Fruit fly (Drosophila melanogaster) whole organism, embryonic: ENCODE results near the gene CG7766.

ENCODE experiments used
- Atf3 ChIP-seq: fragments of 200-800 bp; sonication (Bioruptor generic); optimal IDR thresholded peaks from 3 replicates; lab custom pipeline; 2016; ENCODE audit warnings: missing biosample characterization, missing genetic modification characterization
- BEAF-32 ChIP-seq: fragments of 200-800 bp; sonication (Bioruptor generic); optimal IDR thresholded peaks from 3 replicates; lab custom pipeline; 2017; ENCODE audit warnings: missing biosample characterization, missing genetic modification characterization, mild to moderate bottlenecking, moderate library complexity, missing genetic modification reagents
- Bteb2 ChIP-seq: fragments of 200-800 bp; sonication (Bioruptor generic); optimal IDR thresholded peaks from 2 replicates; lab custom pipeline; 2016; ENCODE audit warnings: missing biosample characterization, missing genetic modification characterization
- CG10267 ChIP-seq: fragments of 200-800 bp; sonication (Bioruptor generic); optimal IDR thresholded peaks from 2 replicates; lab custom pipeline; 2018; ENCODE audit warnings: missing biosample characterization, mild to moderate bottlenecking, missing genetic modification characterization, moderate library complexity
- CG10274 ChIP-seq: fragments of 200-800 bp; sonication (Bioruptor generic); optimal IDR thresholded peaks from 3 replicates; lab custom pipeline; 2017; ENCODE audit warnings: missing biosample characterization, mild to moderate bottlenecking, missing genetic modification characterization
- CG10366 ChIP-seq: fragments of 200-800 bp; sonication (Bioruptor generic); IDR thresholded peaks from 2 replicates; pipeline ENCODE4 v1.3.6; 2022; ENCODE audit warnings: missing biosample characterization, missing genetic modification characterization
- CG10565 ChIP-seq: fragments of 200-800 bp; sonication (Bioruptor generic); optimal IDR thresholded peaks from 3 replicates; lab custom pipeline; 2016; ENCODE audit warnings: missing biosample characterization, mild to moderate bottlenecking, missing genetic modification characterization
- CG14441 ChIP-seq: fragments of 200-800 bp; sonication (Bioruptor generic); IDR thresholded peaks from 2 replicates; pipeline ENCODE4 v1.3.6; 2022; ENCODE audit warnings: missing biosample characterization, missing genetic modification characterization
- CG14965 ChIP-seq: fragments of 200-800 bp; sonication (Bioruptor generic); optimal IDR thresholded peaks from 2 replicates; lab custom pipeline; 2016; ENCODE audit warnings: missing biosample characterization, missing genetic modification characterization, borderline replicate concordance
- CG15011 ChIP-seq: fragments of 200-800 bp; sonication (Bioruptor generic); optimal IDR thresholded peaks from 3 replicates; lab custom pipeline; 2018; ENCODE audit warnings: missing biosample characterization, mild to moderate bottlenecking, missing genetic modification characterization
- CG1602 ChIP-seq: fragments of 200-800 bp; sonication (Bioruptor generic); optimal IDR thresholded peaks from 3 replicates; lab custom pipeline; 2016; ENCODE audit warnings: missing biosample characterization, missing genetic modification characterization
- CG16863 ChIP-seq: fragments of 200-800 bp; sonication (Bioruptor generic); optimal IDR thresholded peaks from 3 replicates; lab custom pipeline; 2016; ENCODE audit warnings: missing biosample characterization, missing genetic modification characterization
- CG1792 ChIP-seq: fragments of 200-800 bp; sonication (Bioruptor generic); optimal IDR thresholded peaks from 2 replicates; lab custom pipeline; 2016; ENCODE audit warnings: missing biosample characterization, missing genetic modification characterization
- CG18599 ChIP-seq: fragments of 200-800 bp; sonication (Bioruptor generic); optimal IDR thresholded peaks from 3 replicates; lab custom pipeline; 2017; ENCODE audit warnings: missing biosample characterization, missing genetic modification characterization, mild to moderate bottlenecking, moderate library complexity, missing genetic modification reagents
- CG2129 ChIP-seq: fragments of 200-800 bp; sonication (Bioruptor generic); IDR thresholded peaks from 2 replicates; pipeline ENCODE4 v1.3.6; 2022; ENCODE audit warnings: missing biosample characterization, missing genetic modification characterization; ENCODE audit not compliant: partially characterized antibody
- CG2712 ChIP-seq: fragments of 200-800 bp; optimal IDR thresholded peaks from 3 replicates; lab custom pipeline; 2019; ENCODE audit warnings: missing biosample characterization, mild to moderate bottlenecking, missing genetic modification characterization, moderate library complexity
- CG2889 ChIP-seq: fragments of 200-800 bp; sonication (Bioruptor generic); IDR thresholded peaks from 3 replicates; pipeline ENCODE4 v1.3.6; 2022; ENCODE audit warnings: missing biosample characterization, missing genetic modification characterization
- CG31224 ChIP-seq: fragments of 200-800 bp; sonication (Bioruptor generic); IDR thresholded peaks from 2 replicates; pipeline ENCODE4 v1.3.6; 2022; ENCODE audit warnings: missing biosample characterization, missing genetic modification characterization
- CG34422 ChIP-seq: fragments of 200-800 bp; sonication (Bioruptor generic); IDR thresholded peaks from 3 replicates; pipeline ENCODE4 v1.3.6; 2022; ENCODE audit warnings: missing biosample characterization, missing genetic modification characterization
- CG4282 ChIP-seq: fragments of 200-800 bp; sonication (Bioruptor generic); optimal IDR thresholded peaks from 2 replicates; lab custom pipeline; 2016; ENCODE audit warnings: missing biosample characterization, missing genetic modification characterization
- CG43689 ChIP-seq: fragments of 200-800 bp; sonication (Bioruptor generic); IDR thresholded peaks from 2 replicates; pipeline ENCODE4 v1.3.6; 2022; ENCODE audit warnings: missing biosample characterization, missing genetic modification characterization
- CG6175 ChIP-seq: fragments of 200-800 bp; sonication (Bioruptor generic); IDR thresholded peaks from 3 replicates; pipeline ENCODE4 v1.3.6; 2022; ENCODE audit warnings: missing biosample characterization, missing genetic modification characterization
- CG6683 ChIP-seq: fragments of 200-800 bp; sonication (Bioruptor generic); optimal IDR thresholded peaks from 2 replicates; lab custom pipeline; 2017; ENCODE audit warnings: missing biosample characterization, mild to moderate bottlenecking, missing genetic modification characterization, missing genetic modification reagents
- CG6813 ChIP-seq: fragments of 200-800 bp; sonication (Bioruptor generic); optimal IDR thresholded peaks from 2 replicates; lab custom pipeline; 2017; ENCODE audit warnings: missing biosample characterization, missing genetic modification characterization, mild to moderate bottlenecking, moderate library complexity, missing genetic modification reagents
- CG7372 ChIP-seq: fragments of 200-800 bp; sonication (Bioruptor generic); IDR thresholded peaks from 2 replicates; pipeline ENCODE4 v1.3.6; 2022; ENCODE audit warnings: missing biosample characterization, missing genetic modification characterization
- CG8924 ChIP-seq: fragments of 200-800 bp; optimal IDR thresholded peaks from 3 replicates; lab custom pipeline; 2019; ENCODE audit warnings: missing biosample characterization, mild to moderate bottlenecking, missing genetic modification characterization, moderate library complexity
- CG9437 ChIP-seq: fragments of 200-800 bp; sonication (Bioruptor generic); optimal IDR thresholded peaks from 2 replicates; lab custom pipeline; 2018; ENCODE audit warnings: missing biosample characterization, mild to moderate bottlenecking, missing genetic modification characterization
- Elba2 ChIP-seq: fragments of 200-800 bp; sonication (Bioruptor generic); optimal IDR thresholded peaks from 3 replicates; lab custom pipeline; 2016; ENCODE audit warnings: missing biosample characterization, missing genetic modification characterization
- Lpt ChIP-seq: fragments of >200 bp; optimal IDR thresholded peaks from 2 replicates; lab custom pipeline; 2018; ENCODE audit warnings: missing biosample characterization, missing genetic modification characterization
- Mrtf ChIP-seq: fragments of 200-800 bp; sonication (Bioruptor generic); IDR thresholded peaks from 3 replicates; pipeline ENCODE4 v1.3.6; 2022; ENCODE audit warnings: missing biosample characterization, missing genetic modification characterization
- Pdp1 ChIP-seq, 2 experiments: fragments of 200-800 bp; sonication (Bioruptor generic); optimal IDR thresholded peaks; 3 replicates each; lab custom pipeline; 2016; ENCODE audit warnings: missing biosample characterization in 2 of 2, missing genetic modification characterization in 2 of 2, mild to moderate bottlenecking in 1 of 2, moderate library complexity in 1 of 2
- Poxn ChIP-seq: fragments of 200-800 bp; sonication (Bioruptor generic); IDR thresholded peaks from 2 replicates; pipeline ENCODE4 v1.3.6; 2022; ENCODE audit warnings: missing biosample characterization, missing genetic modification characterization
- Vsx1 ChIP-seq: fragments of 200-800 bp; sonication (Bioruptor generic); optimal IDR thresholded peaks from 2 replicates; lab custom pipeline; 2017; ENCODE audit warnings: missing biosample characterization, mild to moderate bottlenecking, missing genetic modification characterization, missing genetic modification reagents
- cg ChIP-seq: fragments of 200-800 bp; sonication (Bioruptor generic); optimal IDR thresholded peaks from 3 replicates; lab custom pipeline; 2019; ENCODE audit warnings: missing biosample characterization, mild to moderate bottlenecking, missing genetic modification characterization, moderate library complexity
- ci ChIP-seq: fragments of 200-800 bp; sonication (Bioruptor generic); IDR thresholded peaks from 3 replicates; pipeline ENCODE4 v1.3.6; 2022; ENCODE audit warnings: missing biosample characterization, missing genetic modification characterization
- crc ChIP-seq: fragments of 200-800 bp; sonication (Bioruptor generic); optimal IDR thresholded peaks from 2 replicates; lab custom pipeline; 2016; ENCODE audit warnings: missing biosample characterization, missing genetic modification characterization
- emc ChIP-seq: fragments of 200-800 bp; sonication (Bioruptor generic); optimal IDR thresholded peaks from 2 replicates; lab custom pipeline; 2016; ENCODE audit warnings: missing biosample characterization, missing genetic modification characterization
- fd96Cb ChIP-seq: fragments of 200-800 bp; sonication (Bioruptor generic); optimal IDR thresholded peaks from 2 replicates; lab custom pipeline; 2018; ENCODE audit warnings: missing biosample characterization, mild to moderate bottlenecking, missing genetic modification characterization, moderate library complexity
- jigr1 ChIP-seq: fragments of 200-800 bp; sonication (Bioruptor generic); IDR thresholded peaks from 3 replicates; pipeline ENCODE4 v1.3.6; 2022; ENCODE audit warnings: missing biosample characterization, missing genetic modification characterization
- ken ChIP-seq: fragments of 200-800 bp; sonication (Bioruptor generic); IDR thresholded peaks from 3 replicates; pipeline ENCODE4 v1.3.6; 2022; ENCODE audit warnings: missing biosample characterization, missing genetic modification characterization
- knrl ChIP-seq: fragments of 200-800 bp; sonication (Bioruptor generic); IDR thresholded peaks from 3 replicates; pipeline ENCODE4 v1.3.6; 2022; ENCODE audit warnings: missing biosample characterization, missing genetic modification characterization; ENCODE audit not compliant: partially characterized antibody
- pan ChIP-seq, 4 experiments: fragments of >200 bp in 3 of 4; fragments of 200-800 bp in 1 of 4; sonication (Bioruptor generic) in 1 of 4; optimal IDR thresholded peaks in 3 of 4; IDR thresholded peaks in 1 of 4; 2 replicates each; pipeline versions ENCODE4 v1.3.6 to Lab custom; 2017 to 2022; ENCODE audit warnings: missing biosample characterization in 2 of 4, missing genetic modification characterization in 2 of 4, mixed read lengths in 1 of 4
- rib ChIP-seq: fragments of 200-800 bp; sonication (Bioruptor generic); IDR thresholded peaks from 2 replicates; pipeline ENCODE4 v1.3.6; 2022; ENCODE audit warnings: missing biosample characterization, missing genetic modification characterization
- salm ChIP-seq: fragments of 200-800 bp; sonication (Bioruptor generic); optimal IDR thresholded peaks from 2 replicates; lab custom pipeline; 2018; ENCODE audit warnings: missing biosample characterization, mild to moderate bottlenecking, missing genetic modification characterization
- scrt ChIP-seq: fragments of 200-800 bp; sonication (Bioruptor generic); optimal IDR thresholded peaks from 2 replicates; lab custom pipeline; 2018; ENCODE audit warnings: missing biosample characterization, mild to moderate bottlenecking, missing genetic modification characterization, moderate library complexity
- sna ChIP-seq: fragments of 200-800 bp; sonication (Bioruptor generic); IDR thresholded peaks from 2 replicates; pipeline ENCODE4 v1.3.6; 2022; ENCODE audit warnings: missing biosample characterization, missing genetic modification characterization; ENCODE audit not compliant: partially characterized antibody
- wek ChIP-seq: fragments of 200-800 bp; sonication (Bioruptor generic); optimal IDR thresholded peaks from 3 replicates; lab custom pipeline; 2018; ENCODE audit warnings: missing biosample characterization, mild to moderate bottlenecking, missing genetic modification characterization, moderate library complexity
- yki ChIP-seq: fragments of >200 bp; optimal IDR thresholded peaks from 3 replicates; lab custom pipeline; 2018
- z ChIP-seq: fragments of 200-800 bp; sonication (Bioruptor generic); IDR thresholded peaks from 3 replicates; pipeline ENCODE4 v1.3.6; 2022; ENCODE audit warnings: missing biosample characterization, missing genetic modification characterization

The CG7766 gene

DNA sequence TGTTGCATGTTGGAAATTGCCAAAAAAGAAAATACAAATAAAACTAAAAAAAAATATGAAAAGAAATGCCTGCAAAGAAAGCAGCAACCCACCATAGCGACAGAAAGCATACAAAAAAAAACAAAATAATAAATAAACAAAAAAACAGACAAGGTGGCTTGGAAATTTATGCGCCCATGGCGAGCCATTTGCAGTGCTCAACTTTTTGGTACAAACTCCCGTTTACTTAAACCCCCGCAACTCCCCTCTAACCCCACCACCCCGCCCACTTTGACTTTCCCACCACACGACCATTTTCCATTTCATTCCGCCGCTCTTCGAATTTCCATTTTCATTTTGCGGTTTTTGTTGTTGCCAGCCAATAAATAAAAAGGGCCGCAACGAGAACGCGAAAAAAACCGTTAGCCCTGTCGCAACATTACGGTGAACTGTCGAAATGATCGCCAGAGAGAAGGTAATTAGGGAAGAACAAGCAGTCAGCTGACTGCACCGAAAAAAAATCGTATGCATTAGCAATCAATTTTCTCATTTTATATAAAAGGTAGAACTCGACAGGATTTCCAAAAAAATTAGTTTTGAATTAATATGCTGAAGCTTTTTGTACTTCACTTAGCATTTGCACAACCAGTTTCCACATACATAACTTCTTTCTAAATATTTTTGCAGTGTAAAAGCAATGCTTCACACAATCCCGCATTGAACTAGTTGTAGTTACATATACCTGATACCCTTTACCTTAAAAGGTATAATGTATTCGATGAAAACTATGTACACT lies 33.4 kb upstream of the CG7766 start (continued):
- TF ChIP-seq CG14965 (GFP tag; lab: Kevin White, UChicago) (no peak), Elba2 (GFP tag; lab: Kevin White, UChicago) (no peak), rib (no peak), Pdp1 (GFP tag; optimal IDR thresholded peaks at IDR 0.05; lab: Kevin White, UChicago) (peak; percentile 60), scrt (GFP tag; lab: Kevin White, UChicago) (no peak), Vsx1 (GFP tag; lab: Kevin White, UChicago) (no peak), ci (peak; percentile 59; the same call in 1 of the 3 replicates), cg (no peak), sna (GFP tag; lab: Robert Waterston, UW) (no peak), CG34422 (GFP tag; lab: Robert Waterston, UW) (no peak), CG4282 (GFP tag; lab: Kevin White, UChicago) (no peak), CG10274 (GFP tag; lab: Kevin White, UChicago) (no peak), CG6175 (GFP tag; lab: Robert Waterston, UW) (no peak), salm (tag; lab: Kevin White, UChicago) (peak; percentile 29), crc (GFP tag; lab: Kevin White, UChicago) (peak; percentile 28), fd96Cb (tag; lab: Kevin White, UChicago) (peak; percentile 35), wek (GFP tag; lab: Kevin White, UChicago) (peak; percentile 26), z (GFP tag; lab: Robert Waterston, UW) (no peak), CG14441 (GFP tag; lab: Robert Waterston, UW) (peak; percentile 47; the same call in 1 of the 2 replicates), CG1792 (GFP tag; lab: Kevin White, UChicago) (no peak), CG10366 (GFP tag; lab: Robert Waterston, UW) (peak; percentile 24; the same call in 1 of the 2 replicates), CG16863 (GFP tag; lab: Kevin White, UChicago) (peak; percentile 43), CG18599 (peak; percentile 51), CG15011 (no peak), CG2712 (tag; lab: Kevin White, UChicago) (peak; percentile 62), pan (optimal IDR thresholded peaks at IDR 0.05; lab: Kevin White, UChicago) (no peak), pan (GFP tag; optimal IDR thresholded peaks at IDR 0.05 in 1 of 2, IDR thresholded peaks at IDR 0.05 in 1 of 2) (peak in 1 of 2 experiments; percentile 53), ken (GFP tag; lab: Robert Waterston, UW) (peak; percentile 42; the same call in 1 of the 3 replicates), CG9437 (GFP tag; lab: Kevin White, UChicago) (peak; percentile 24), Poxn (no peak), yki (lab: Kevin White, UChicago) (no peak), CG10267 (tag; lab: Kevin White, UChicago) (peak; percentile 30), Lpt (GFP tag; lab: Kevin White, UChicago) (no peak), CG6813 (peak; percentile 26), CG8924 (peak; percentile 58), CG2129 (GFP tag; lab: Robert Waterston, UW) (no peak), CG2889 (GFP tag; lab: Robert Waterston, UW) (no peak), CG6683 (GFP tag; lab: Kevin White, UChicago) (no peak), Bteb2 (GFP tag; lab: Kevin White, UChicago) (no peak), CG43689 (GFP tag; lab: Robert Waterston, UW) (no peak), CG7372 (GFP tag; lab: Robert Waterston, UW) (no peak), BEAF-32 (GFP tag; lab: Kevin White, UChicago) (no peak), emc (GFP tag; lab: Kevin White, UChicago) (peak; percentile 17), CG1602 (peak; percentile 50), jigr1 (no peak), CG10565 (GFP tag; lab: Kevin White, UChicago) (no peak), Atf3 (GFP tag; lab: Kevin White, UChicago) (peak; percentile 1), knrl (GFP tag; lab: Robert Waterston, UW) (no peak), Mrtf (GFP tag; lab: Robert Waterston, UW) (0 out of 3 replicates have a peak, but pooled peaks have one; percentile 35), CG31224 (GFP tag; lab: Robert Waterston, UW) (0 out of 2 replicates have a peak, but pooled peaks have one; percentile 9)
